Worm (Caenorhabditis elegans) whole organism, L4 larva: ENCODE measurements around the gene edg-1.

Source experiments
- ama-1 ChIP-seq: fragments of 150-350 bp; optimal IDR thresholded peaks from 2 replicates; lab custom pipeline; 2014; ENCODE audit warnings: inconsistent platforms, mixed read lengths
- daf-12 ChIP-seq: fragments of 150-350 bp; optimal IDR thresholded peaks from 2 replicates; lab custom pipeline; 2014; ENCODE audit warnings: missing biosample characterization, missing genetic modification reagents, missing genetic modification characterization
- lim-7 ChIP-seq: fragments of 200-800 bp; sonication (Bioruptor generic); IDR thresholded peaks from 2 replicates; pipeline ENCODE4 v1.3.6; 2022; ENCODE audit warnings: missing genetic modification characterization, missing compliant biosample characterization
- lin-39 ChIP-seq: fragments of 150-350 bp; optimal IDR thresholded peaks from 2 replicates; lab custom pipeline; 2014; ENCODE audit warnings: missing biosample characterization, missing genetic modification reagents, missing genetic modification characterization
- nhr-25 ChIP-seq: sonication (generic microtip); optimal IDR thresholded peaks from 2 replicates; lab custom pipeline; 2017; ENCODE audit warnings: missing genetic modification characterization, mild to moderate bottlenecking, missing compliant biosample characterization, antibody characterized with exemption, moderate library complexity, borderline replicate concordance; ENCODE audit not compliant: insufficient read depth
- snpc-4 ChIP-seq: fragments of 150-350 bp; optimal IDR thresholded peaks from 2 replicates; lab custom pipeline; 2014; ENCODE audit warnings: missing biosample characterization, missing genetic modification characterization

ce11 chrIV:11363806-11364562, 43.4 kb downstream of the edg-1 start:
- TF ChIP-seq nhr-25 (tag; lab: Kevin White, UChicago): no peak
- TF ChIP-seq lim-7 (GFP tag; lab: Robert Waterston, UW): no peak
- TF ChIP-seq snpc-4 (tag; lab: Kevin White, UChicago): no peak
- no peak for TF ChIP-seq daf-12
- no peak for TF ChIP-seq lin-39 (tag; lab: Kevin White, UChicago)
- no peak for TF ChIP-seq ama-1 (lab: Kevin White, UChicago)
